Fruit fly (Drosophila melanogaster): ENCODE results near the gene mRpS6.

mRpS6 gene

DNA sequence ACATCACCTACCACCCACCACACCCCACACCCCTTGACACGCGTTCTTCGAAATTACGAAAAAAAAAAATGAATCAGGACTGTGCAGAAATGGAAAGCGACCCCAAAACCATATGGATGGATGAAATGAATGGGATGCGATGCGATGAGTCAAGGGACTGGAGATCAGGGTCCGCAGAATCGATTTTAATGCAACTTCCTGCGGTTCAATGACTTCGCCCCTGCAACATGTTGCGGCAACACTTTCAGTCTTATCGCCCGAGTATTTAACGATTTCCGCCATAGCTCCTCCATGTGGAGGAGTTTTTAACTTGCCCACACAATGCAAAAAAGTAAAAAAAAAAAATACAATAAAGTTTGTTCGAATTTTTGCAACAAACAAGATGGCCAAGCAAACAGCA lies 11.7 kb upstream of the mRpS6 start:
- TF ChIP-seq CG33017 (tag; optimal IDR thresholded peaks at IDR 0.05) (no peak), CG7101 (tag; optimal IDR thresholded peaks at IDR 0.05) (no peak), CG5204 (GFP tag; optimal IDR thresholded peaks at IDR 0.05) (no peak), Mnt (GFP tag; optimal IDR thresholded peaks at IDR 0.05) (no peak), cic (GFP tag; optimal IDR thresholded peaks at IDR 0.05) (no peak), CG12768 (GFP tag; optimal IDR thresholded peaks at IDR 0.05) (no peak), tj (GFP tag; optimal IDR thresholded peaks at IDR 0.05) (no peak), toe (GFP tag; optimal IDR thresholded peaks at IDR 0.05) (no peak), Clk (GFP tag; optimal IDR thresholded peaks at IDR 0.05) (no peak), Crg-1 (GFP tag; optimal IDR thresholded peaks at IDR 0.05) (no peak)

DNA sequence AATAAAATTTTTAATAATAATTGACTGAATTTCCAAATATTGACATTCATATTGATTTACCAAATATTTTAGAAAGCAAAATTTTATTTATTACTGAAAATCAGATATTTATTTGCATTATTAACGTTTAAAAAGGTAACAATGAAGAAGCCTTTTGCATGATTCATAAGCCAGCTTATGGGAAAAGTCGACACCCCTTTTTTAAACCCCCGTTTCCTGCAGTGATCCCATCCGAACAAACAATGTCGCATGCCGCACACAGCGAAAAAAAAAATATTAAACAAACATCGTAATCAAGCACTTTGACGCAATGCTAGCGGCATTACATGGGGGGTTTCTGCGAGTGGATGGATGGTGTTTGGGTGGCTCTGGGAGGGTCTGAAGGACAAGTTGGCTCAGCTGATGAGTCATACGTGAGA lies 10.7 kb upstream of the mRpS6 start:
- no peak for TF ChIP-seq CG5204 (GFP tag; optimal IDR thresholded peaks at IDR 0.05)
- no peak for TF ChIP-seq Clk (GFP tag; optimal IDR thresholded peaks at IDR 0.05)
- TF ChIP-seq pad (GFP tag; optimal IDR thresholded peaks at IDR 0.05), result no peak
- no peak for TF ChIP-seq Crg-1 (GFP tag; optimal IDR thresholded peaks at IDR 0.05)
- peak; percentile 38 for TF ChIP-seq ovo (GFP tag; optimal IDR thresholded peaks at IDR 0.05)
- no peak for TF ChIP-seq CG33017 (tag; optimal IDR thresholded peaks at IDR 0.05)
- TF ChIP-seq Mnt (GFP tag; optimal IDR thresholded peaks at IDR 0.05), result no peak

DNA sequence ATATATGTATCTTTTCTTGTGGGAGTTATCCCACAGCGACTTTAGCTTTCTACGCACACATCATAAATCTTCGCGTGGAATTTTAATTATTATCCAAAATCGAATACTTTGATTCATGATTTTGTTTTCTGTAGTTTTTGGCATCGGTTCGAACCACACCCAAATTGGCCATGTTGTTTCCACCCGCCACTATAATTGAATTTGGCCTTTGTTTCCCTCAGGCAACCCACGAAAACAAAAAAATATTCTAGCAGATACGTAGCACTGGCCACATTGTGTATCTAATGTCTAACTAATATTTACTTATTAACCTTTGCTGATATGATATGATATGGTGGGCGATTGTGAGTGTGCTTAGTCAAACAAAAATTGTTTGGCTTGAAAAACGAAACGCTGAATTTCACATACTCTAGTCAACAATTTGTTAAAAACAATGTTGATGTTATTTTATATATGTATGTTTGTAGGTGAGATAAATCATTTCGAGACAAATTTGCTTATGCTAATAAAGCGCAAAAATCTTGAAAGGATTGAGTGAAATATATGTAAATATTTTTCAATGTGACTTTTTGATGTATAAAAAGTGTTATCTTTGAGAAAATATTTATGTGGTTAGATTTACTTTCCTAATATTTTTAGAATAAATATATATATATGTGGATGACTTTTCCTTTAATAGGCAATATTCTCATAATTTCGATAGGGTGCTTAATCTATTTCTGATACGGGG lies 9.3 kb upstream of the mRpS6 start:
- peak; percentile 77 for TF ChIP-seq kay (GFP tag; ENCODE audit: borderline replicate concordance)
- no peak for TF ChIP-seq CG5204 (GFP tag; optimal IDR thresholded peaks at IDR 0.05)
- peak; percentile 10 for TF ChIP-seq CG11617 (GFP tag; optimal IDR thresholded peaks at IDR 0.05)

DNA sequence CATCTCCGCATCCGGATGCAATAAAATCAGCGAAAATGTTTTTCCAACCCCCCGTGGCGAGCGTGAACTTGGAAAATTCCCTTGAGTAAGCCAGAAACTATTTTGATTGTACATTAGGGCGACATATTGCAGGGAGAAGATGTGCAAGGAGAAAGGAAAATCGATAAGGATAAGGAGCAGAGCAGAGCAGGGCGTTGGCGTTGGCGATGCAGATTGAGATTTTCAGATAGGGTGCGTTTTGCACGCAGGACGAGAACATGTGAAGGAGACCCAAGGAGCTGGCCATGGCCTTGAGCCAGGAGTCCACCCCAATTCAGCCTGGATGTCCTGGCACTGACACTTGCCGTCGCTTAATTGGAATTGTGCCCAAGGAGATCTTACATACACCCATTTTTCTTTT lies 7.4 kb upstream of the mRpS6 start:
- TF ChIP-seq CG12768 (GFP tag; optimal IDR thresholded peaks at IDR 0.05) (no peak), CG33017 (tag; optimal IDR thresholded peaks at IDR 0.05) (no peak), CG1620 (GFP tag; optimal IDR thresholded peaks at IDR 0.05) (no peak), CG5204 (GFP tag; optimal IDR thresholded peaks at IDR 0.05) (no peak), toe (GFP tag; optimal IDR thresholded peaks at IDR 0.05) (no peak), Crg-1 (GFP tag; optimal IDR thresholded peaks at IDR 0.05) (no peak), bab1 (GFP tag; optimal IDR thresholded peaks at IDR 0.05) (no peak), CG11617 (GFP tag; optimal IDR thresholded peaks at IDR 0.05) (no peak), cic (GFP tag; optimal IDR thresholded peaks at IDR 0.05) (no peak), cnc (optimal IDR thresholded peaks at IDR 0.05) (no peak), CG14711 (tag; optimal IDR thresholded peaks at IDR 0.05) (no peak), ovo (GFP tag; optimal IDR thresholded peaks at IDR 0.05) (no peak), Clk (GFP tag; optimal IDR thresholded peaks at IDR 0.05) (no peak), kay (GFP tag; ENCODE audit: borderline replicate concordance) (no peak), Mnt (GFP tag; optimal IDR thresholded peaks at IDR 0.05) (no peak), CG7101 (tag; optimal IDR thresholded peaks at IDR 0.05) (no peak), tj (GFP tag; optimal IDR thresholded peaks at IDR 0.05) (no peak), Hr96 (GFP tag; optimal IDR thresholded peaks at IDR 0.05) (no peak), pad (GFP tag; optimal IDR thresholded peaks at IDR 0.05) (no peak)

DNA sequence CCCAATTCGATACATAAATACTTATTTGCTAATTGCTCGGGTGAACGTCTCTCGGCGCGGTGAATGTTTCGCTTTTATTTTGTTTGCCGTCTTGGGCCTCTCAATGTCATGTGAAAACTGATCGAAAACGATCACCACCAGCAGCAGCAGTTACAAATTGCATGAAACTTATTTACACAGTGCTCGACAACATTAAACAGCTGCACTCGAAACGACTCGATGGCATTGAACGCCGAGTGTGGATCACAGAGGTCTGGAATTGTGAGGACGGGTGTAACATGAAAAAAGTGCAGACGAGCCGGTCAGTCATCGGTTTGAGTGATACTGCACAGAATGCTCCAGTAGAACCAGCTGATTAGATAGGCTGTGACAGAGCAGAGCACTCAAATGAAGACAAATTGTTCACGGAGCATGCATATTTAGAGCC lies 6.6 kb upstream of the mRpS6 start:
- TF ChIP-seq Mnt (GFP tag; optimal IDR thresholded peaks at IDR 0.05), result no peak
- peak; percentile 5 for TF ChIP-seq CG7101 (tag; optimal IDR thresholded peaks at IDR 0.05)
- TF ChIP-seq ovo (GFP tag; optimal IDR thresholded peaks at IDR 0.05), result peak; percentile 14
- TF ChIP-seq cic (GFP tag; optimal IDR thresholded peaks at IDR 0.05), result peak; percentile 14
- TF ChIP-seq CG11617 (GFP tag; optimal IDR thresholded peaks at IDR 0.05), result no peak

DNA sequence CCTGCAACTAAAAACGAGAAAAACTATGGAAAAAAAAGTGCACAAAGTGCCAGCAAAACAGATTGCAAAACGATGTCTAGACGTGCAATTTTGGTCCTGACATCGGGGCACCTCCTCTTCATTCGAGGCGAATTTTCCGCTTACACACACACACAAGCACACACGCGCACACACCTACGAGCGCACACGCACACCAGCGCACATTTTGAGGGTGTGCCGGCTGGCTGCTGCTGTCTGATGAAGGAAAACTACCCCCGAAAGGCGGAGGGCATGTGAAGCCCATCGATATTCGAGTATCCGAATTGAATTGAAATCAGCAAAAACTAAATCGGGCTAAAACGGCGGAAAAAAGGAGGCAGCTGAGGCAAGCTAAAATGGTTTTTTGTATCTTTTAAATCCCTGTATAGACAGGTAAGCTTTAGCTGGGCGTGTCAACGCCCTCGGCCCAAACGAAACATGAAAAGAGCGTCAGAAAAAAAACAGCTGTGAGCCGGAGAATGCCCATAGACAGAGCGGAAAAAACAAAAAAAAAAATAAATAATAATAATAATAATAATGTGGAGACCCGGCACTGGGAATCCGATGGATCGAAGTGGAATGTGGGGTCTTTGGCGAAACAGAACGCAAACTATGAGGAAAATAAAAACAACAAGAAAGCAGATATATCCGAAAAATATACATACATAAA lies 4.5 kb upstream of the mRpS6 start:
- TF ChIP-seq tj (GFP tag; optimal IDR thresholded peaks at IDR 0.05) (peak; percentile 74), bab1 (GFP tag; optimal IDR thresholded peaks at IDR 0.05) (no peak)

DNA sequence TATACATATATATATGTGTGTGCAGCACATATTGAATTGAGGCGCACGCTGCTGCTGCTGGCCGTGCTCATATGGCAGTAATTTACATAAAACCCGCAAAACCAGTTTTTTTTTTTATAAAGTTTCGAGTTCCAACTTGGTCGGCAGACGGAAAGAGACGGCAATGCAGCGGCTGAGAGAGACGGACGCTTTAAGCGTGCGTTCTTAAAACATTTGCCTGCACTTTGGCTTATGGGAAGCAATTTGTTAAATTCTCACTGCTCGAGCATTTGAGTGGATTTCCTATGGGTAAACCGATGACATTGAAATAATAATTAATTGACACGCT lies 4.0 kb upstream of the mRpS6 start:
- peak; percentile 48 for TF ChIP-seq tj (GFP tag; optimal IDR thresholded peaks at IDR 0.05)
- TF ChIP-seq CG5204 (GFP tag; optimal IDR thresholded peaks at IDR 0.05), result no peak

DNA sequence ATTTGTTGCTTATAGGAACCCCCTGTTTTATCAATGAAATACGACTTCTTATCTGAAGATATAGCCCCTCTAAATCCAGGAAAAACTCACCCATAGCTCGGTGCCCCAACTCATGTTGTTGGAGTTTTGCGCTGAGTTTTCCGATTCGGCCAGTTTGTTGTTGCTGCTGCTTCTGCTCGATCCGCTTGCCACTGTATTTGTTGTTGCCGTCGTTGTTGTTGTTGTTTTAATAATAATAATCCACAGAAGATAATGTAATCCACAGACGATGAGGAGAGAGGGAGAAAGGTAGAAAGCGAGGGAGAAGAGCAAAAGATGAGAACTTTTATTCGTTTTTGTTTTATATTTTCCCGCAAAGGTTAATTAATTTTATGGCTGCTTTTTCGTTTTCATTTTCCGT lies 1.4 kb upstream of the mRpS6 start:
- TF ChIP-seq ovo (GFP tag; optimal IDR thresholded peaks at IDR 0.05), result no peak
- no peak for TF ChIP-seq Clk (GFP tag; optimal IDR thresholded peaks at IDR 0.05)
- TF ChIP-seq kay (GFP tag; ENCODE audit: borderline replicate concordance), result no peak
- TF ChIP-seq CG7045 (GFP tag; optimal IDR thresholded peaks at IDR 0.05), result no peak
- no peak for TF ChIP-seq CG1620 (GFP tag; optimal IDR thresholded peaks at IDR 0.05)
- no peak for TF ChIP-seq cic (GFP tag; optimal IDR thresholded peaks at IDR 0.05)
- TF ChIP-seq CG14711 (tag; optimal IDR thresholded peaks at IDR 0.05), result no peak
- TF ChIP-seq CG12768 (GFP tag; optimal IDR thresholded peaks at IDR 0.05), result no peak
- no peak for TF ChIP-seq CG7101 (tag; optimal IDR thresholded peaks at IDR 0.05)
- TF ChIP-seq tj (GFP tag; optimal IDR thresholded peaks at IDR 0.05), result no peak
- no peak for TF ChIP-seq CG11617 (GFP tag; optimal IDR thresholded peaks at IDR 0.05)
- TF ChIP-seq bab1 (GFP tag; optimal IDR thresholded peaks at IDR 0.05), result no peak
- no peak for TF ChIP-seq toe (GFP tag; optimal IDR thresholded peaks at IDR 0.05)
